Fruit fly (Drosophila melanogaster) whole organism, embryonic: Measurements from ENCODE around the gene H.
A peak's percentile ranks its signal among the peaks of the same experiment; 100 is the strongest.

Experiments
- Atf3 ChIP-seq: fragments of 200-800 bp; sonication (Bioruptor generic); optimal IDR thresholded peaks from 3 replicates; lab custom pipeline; 2016; ENCODE audit warnings: missing biosample characterization, missing genetic modification characterization
- Bgb ChIP-seq: fragments of 200-800 bp; sonication (Bioruptor generic); IDR thresholded peaks from 2 replicates; pipeline ENCODE4 v1.3.6; 2022; ENCODE audit warnings: missing biosample characterization, missing genetic modification characterization; ENCODE audit not compliant: partially characterized antibody
- CG11504 ChIP-seq: fragments of 200-800 bp; sonication (Bioruptor generic); optimal IDR thresholded peaks from 3 replicates; lab custom pipeline; 2019; ENCODE audit warnings: missing biosample characterization, mild to moderate bottlenecking, missing genetic modification characterization, moderate library complexity
- CG17802 ChIP-seq: fragments of 200-800 bp; sonication (Bioruptor generic); optimal IDR thresholded peaks from 2 replicates; lab custom pipeline; 2018; ENCODE audit warnings: missing biosample characterization, mild to moderate bottlenecking, missing genetic modification characterization, moderate library complexity
- CG18011 ChIP-seq: fragments of 200-800 bp; sonication (Bioruptor generic); optimal IDR thresholded peaks from 2 replicates; lab custom pipeline; 2017; ENCODE audit warnings: missing biosample characterization, missing genetic modification characterization, mild to moderate bottlenecking, moderate library complexity, missing genotype
- CG1832 ChIP-seq: fragments of 200-800 bp; sonication (Bioruptor generic); optimal IDR thresholded peaks from 2 replicates; lab custom pipeline; 2017; ENCODE audit warnings: missing biosample characterization, mild to moderate bottlenecking, missing genetic modification characterization, inconsistent platforms
- CG2199 ChIP-seq: fragments of 200-800 bp; sonication (Bioruptor generic); IDR thresholded peaks from 3 replicates; pipeline ENCODE4 v1.3.6; 2022; ENCODE audit warnings: missing biosample characterization, missing genetic modification characterization
- CG2202 ChIP-seq: fragments of 200-800 bp; sonication (Bioruptor generic); optimal IDR thresholded peaks from 2 replicates; lab custom pipeline; 2018; ENCODE audit warnings: missing biosample characterization, mild to moderate bottlenecking, missing genetic modification characterization
- CG31365 ChIP-seq: fragments of 200-800 bp; sonication (Bioruptor generic); optimal IDR thresholded peaks from 2 replicates; lab custom pipeline; 2018; ENCODE audit warnings: missing biosample characterization, mild to moderate bottlenecking, missing genetic modification characterization
- CG34224 ChIP-seq: fragments of 200-800 bp; sonication (Bioruptor generic); IDR thresholded peaks from 3 replicates; pipeline ENCODE4 v1.3.6; 2022; ENCODE audit warnings: missing biosample characterization, missing genetic modification characterization; ENCODE audit not compliant: partially characterized antibody
- CG34422 ChIP-seq: fragments of 200-800 bp; sonication (Bioruptor generic); IDR thresholded peaks from 3 replicates; pipeline ENCODE4 v1.3.6; 2022; ENCODE audit warnings: missing biosample characterization, missing genetic modification characterization
- CG4730 ChIP-seq: fragments of 200-800 bp; sonication (Bioruptor generic); IDR thresholded peaks from 2 replicates; pipeline ENCODE4 v1.3.6; 2022; ENCODE audit warnings: missing biosample characterization, missing genetic modification characterization
- CG5953 ChIP-seq: fragments of 200-800 bp; sonication (Bioruptor generic); IDR thresholded peaks from 2 replicates; pipeline ENCODE4 v1.3.6; 2022; ENCODE audit warnings: missing biosample characterization, missing genetic modification characterization
- CG7839 ChIP-seq: fragments of 200-800 bp; sonication (Bioruptor generic); optimal IDR thresholded peaks from 3 replicates; lab custom pipeline; 2018; ENCODE audit warnings: missing biosample characterization, mild to moderate bottlenecking, missing genetic modification characterization, moderate library complexity
- CG7987 ChIP-seq: fragments of 200-800 bp; sonication (Bioruptor generic); optimal IDR thresholded peaks from 2 replicates; lab custom pipeline; 2018; ENCODE audit warnings: missing biosample characterization, mild to moderate bottlenecking, missing genetic modification characterization, moderate library complexity
- CG8765 ChIP-seq: fragments of 200-800 bp; sonication (Bioruptor generic); IDR thresholded peaks from 2 replicates; pipeline ENCODE4 v1.3.6; 2022; ENCODE audit warnings: missing biosample characterization, missing genetic modification characterization
- CG8944 ChIP-seq: fragments of 200-800 bp; sonication (Bioruptor generic); optimal IDR thresholded peaks from 3 replicates; lab custom pipeline; 2016; ENCODE audit warnings: missing biosample characterization, missing genetic modification characterization
- CG9437 ChIP-seq: fragments of 200-800 bp; sonication (Bioruptor generic); optimal IDR thresholded peaks from 2 replicates; lab custom pipeline; 2018; ENCODE audit warnings: missing biosample characterization, mild to moderate bottlenecking, missing genetic modification characterization
- Drgx ChIP-seq: fragments of 200-800 bp; sonication (Bioruptor generic); IDR thresholded peaks from 2 replicates; pipeline ENCODE4 v1.3.6; 2022; ENCODE audit warnings: missing biosample characterization, missing genetic modification characterization
- Hsf ChIP-seq: fragments of 200-800 bp; sonication (Bioruptor generic); optimal IDR thresholded peaks from 3 replicates; lab custom pipeline; 2016; ENCODE audit warnings: missing biosample characterization, missing genetic modification characterization
- Lpt ChIP-seq: fragments of >200 bp; optimal IDR thresholded peaks from 2 replicates; lab custom pipeline; 2018; ENCODE audit warnings: missing biosample characterization, missing genetic modification characterization
- MESR4 ChIP-seq: fragments of 200-800 bp; sonication (Bioruptor generic); optimal IDR thresholded peaks from 2 replicates; lab custom pipeline; 2018; ENCODE audit warnings: missing biosample characterization, mild to moderate bottlenecking, missing genetic modification characterization, moderate library complexity
- MTF-1 ChIP-seq: fragments of 200-800 bp; sonication (Bioruptor generic); optimal IDR thresholded peaks from 2 replicates; lab custom pipeline; 2018; ENCODE audit warnings: missing biosample characterization, mild to moderate bottlenecking, missing genetic modification characterization, borderline replicate concordance
- Nf-YA ChIP-seq: fragments of 200-800 bp; sonication (Bioruptor generic); IDR thresholded peaks from 2 replicates; pipeline ENCODE4 v1.3.6; 2022; ENCODE audit warnings: missing biosample characterization, missing genetic modification characterization
- Nf-YC ChIP-seq: fragments of 200-800 bp; optimal IDR thresholded peaks from 3 replicates; lab custom pipeline; 2019; ENCODE audit warnings: missing biosample characterization, mild to moderate bottlenecking, missing genetic modification characterization, moderate library complexity
- Opbp ChIP-seq: fragments of 200-800 bp; sonication (Bioruptor generic); IDR thresholded peaks from 3 replicates; pipeline ENCODE4 v1.3.6; 2022; ENCODE audit warnings: missing biosample characterization, missing genetic modification characterization; ENCODE audit not compliant: partially characterized antibody
- Optix ChIP-seq: fragments of 200-800 bp; sonication (Bioruptor generic); IDR thresholded peaks from 3 replicates; pipeline ENCODE4 v1.3.6; 2022; ENCODE audit warnings: missing biosample characterization, missing genetic modification characterization
- Six4 ChIP-seq: fragments of 200-800 bp; sonication (Bioruptor generic); optimal IDR thresholded peaks from 2 replicates; lab custom pipeline; 2016; ENCODE audit warnings: missing biosample characterization, missing genetic modification characterization
- TFAM ChIP-seq: fragments of 200-800 bp; sonication (Bioruptor generic); optimal IDR thresholded peaks from 2 replicates; lab custom pipeline; 2017; ENCODE audit warnings: missing biosample characterization, missing genetic modification characterization, inconsistent platforms
- Taf1 ChIP-seq: fragments of 200-800 bp; sonication (Bioruptor generic); IDR thresholded peaks from 2 replicates; pipeline ENCODE4 v1.3.6; 2022; ENCODE audit warnings: missing biosample characterization, missing genetic modification characterization
- bcd ChIP-seq: fragments of 200-800 bp; sonication (Bioruptor generic); optimal IDR thresholded peaks from 2 replicates; lab custom pipeline; 2017; ENCODE audit warnings: missing biosample characterization, mild to moderate bottlenecking, missing genetic modification characterization
- bsh ChIP-seq, 2 experiments: fragments of 200-800 bp; sonication (Bioruptor generic); optimal IDR thresholded peaks; 2 replicates each; lab custom pipeline; 2017 to 2018; ENCODE audit warnings: mild to moderate bottlenecking in 2 of 2, missing biosample characterization in 2 of 2, missing genetic modification characterization in 2 of 2, moderate library complexity in 1 of 2
- cg ChIP-seq: fragments of 200-800 bp; sonication (Bioruptor generic); optimal IDR thresholded peaks from 3 replicates; lab custom pipeline; 2019; ENCODE audit warnings: missing biosample characterization, mild to moderate bottlenecking, missing genetic modification characterization, moderate library complexity
- chif ChIP-seq, 2 experiments: fragments of 200-800 bp; sonication (Bioruptor generic); optimal IDR thresholded peaks; 3 replicates each; lab custom pipeline; 2016; ENCODE audit warnings: missing biosample characterization in 2 of 2, missing genetic modification characterization in 2 of 2
- dm ChIP-seq: fragments of 200-800 bp; sonication (Bioruptor generic); optimal IDR thresholded peaks from 3 replicates; lab custom pipeline; 2016; ENCODE audit warnings: missing biosample characterization, missing genetic modification characterization
- fd3F ChIP-seq: fragments of 200-800 bp; sonication (Bioruptor generic); optimal IDR thresholded peaks from 2 replicates; lab custom pipeline; 2018; ENCODE audit warnings: missing biosample characterization, mild to moderate bottlenecking, missing genetic modification characterization, moderate library complexity
- fd96Cb ChIP-seq: fragments of 200-800 bp; sonication (Bioruptor generic); optimal IDR thresholded peaks from 2 replicates; lab custom pipeline; 2018; ENCODE audit warnings: missing biosample characterization, mild to moderate bottlenecking, missing genetic modification characterization, moderate library complexity
- jigr1 ChIP-seq: fragments of 200-800 bp; sonication (Bioruptor generic); IDR thresholded peaks from 3 replicates; pipeline ENCODE4 v1.3.6; 2022; ENCODE audit warnings: missing biosample characterization, missing genetic modification characterization
- mam ChIP-seq: fragments of 200-800 bp; sonication (Bioruptor generic); optimal IDR thresholded peaks from 3 replicates; lab custom pipeline; 2016; ENCODE audit warnings: missing biosample characterization, missing genetic modification characterization
- mld ChIP-seq: fragments of 200-800 bp; sonication (Bioruptor generic); IDR thresholded peaks from 3 replicates; pipeline ENCODE4 v1.3.6; 2022; ENCODE audit warnings: missing biosample characterization, missing genetic modification characterization; ENCODE audit not compliant: partially characterized antibody
- repo ChIP-seq: fragments of 200-800 bp; sonication (Bioruptor generic); optimal IDR thresholded peaks from 2 replicates; lab custom pipeline; 2016; ENCODE audit warnings: missing biosample characterization, missing genetic modification characterization
- rib ChIP-seq: fragments of 200-800 bp; sonication (Bioruptor generic); IDR thresholded peaks from 2 replicates; pipeline ENCODE4 v1.3.6; 2022; ENCODE audit warnings: missing biosample characterization, missing genetic modification characterization
- run ChIP-seq: fragments of 200-800 bp; sonication (Bioruptor generic); optimal IDR thresholded peaks from 3 replicates; lab custom pipeline; 2018; ENCODE audit warnings: missing biosample characterization, mild to moderate bottlenecking, missing genetic modification characterization
- sna ChIP-seq: fragments of 200-800 bp; sonication (Bioruptor generic); IDR thresholded peaks from 2 replicates; pipeline ENCODE4 v1.3.6; 2022; ENCODE audit warnings: missing biosample characterization, missing genetic modification characterization; ENCODE audit not compliant: partially characterized antibody
- so ChIP-seq: fragments of 200-800 bp; sonication (Bioruptor generic); IDR thresholded peaks from 3 replicates; pipeline ENCODE4 v1.3.6; 2022; ENCODE audit warnings: missing biosample characterization, missing genetic modification characterization
- sqz ChIP-seq: fragments of 200-800 bp; sonication (Bioruptor generic); optimal IDR thresholded peaks from 3 replicates; lab custom pipeline; 2018; ENCODE audit warnings: missing biosample characterization, mild to moderate bottlenecking, missing genetic modification characterization
- trem ChIP-seq: fragments of 200-800 bp; optimal IDR thresholded peaks from 3 replicates; lab custom pipeline; 2019; ENCODE audit warnings: missing biosample characterization, mild to moderate bottlenecking, missing genetic modification characterization, moderate library complexity
- twi ChIP-seq: fragments of 200-800 bp; optimal IDR thresholded peaks from 2 replicates; lab custom pipeline; 2019; ENCODE audit warnings: missing biosample characterization, mild to moderate bottlenecking, missing genetic modification characterization, moderate library complexity

The H gene

dm6 chr3R:20592517-20593462 is 28.9 kb upstream of the H start, which contains the start of the genes Pus1 and bon (continued):
- TF ChIP-seq Optix (GFP tag; lab: Robert Waterston, UW) (no peak), fd3F (GFP tag; lab: Kevin White, UChicago) (no peak), jigr1 (no peak), CG8944 (GFP tag; lab: Kevin White, UChicago) (no peak), CG11504 (peak; percentile 29), Hsf (GFP tag; lab: Kevin White, UChicago) (peak; percentile 43), bcd (no peak), Nf-YA (GFP tag; lab: Robert Waterston, UW) (0 out of 2 replicates have a peak, but pooled peaks have one; percentile 8), cg (GFP tag; lab: Kevin White, UChicago) (peak; percentile 86), Atf3 (GFP tag; lab: Kevin White, UChicago) (peak; percentile 17), sna (GFP tag; lab: Robert Waterston, UW) (no peak), twi (tag; lab: Kevin White, UChicago) (no peak), CG9437 (GFP tag; lab: Kevin White, UChicago) (peak; percentile 100), CG2202 (tag; lab: Kevin White, UChicago) (no peak), Six4 (GFP tag; lab: Kevin White, UChicago) (peak; percentile 1), mld (GFP tag; lab: Robert Waterston, UW) (no peak), CG31365 (tag; lab: Kevin White, UChicago) (no peak), CG8765 (no peak), chif (GFP tag; optimal IDR thresholded peaks at IDR 0.05; lab: Kevin White, UChicago) (no peak), dm (GFP tag; lab: Kevin White, UChicago) (peak; percentile 53), Bgb (peak; percentile 57), MTF-1 (GFP tag; lab: Kevin White, UChicago) (no peak), mam (GFP tag; lab: Kevin White, UChicago) (peak; percentile 41), trem (tag; lab: Kevin White, UChicago) (peak; percentile 51), Opbp (GFP tag; lab: Robert Waterston, UW) (0 out of 3 replicates have a peak, but pooled peaks have one; percentile 30), CG4730 (GFP tag; lab: Robert Waterston, UW) (no peak), CG7839 (tag; lab: Kevin White, UChicago) (peak; percentile 1), Drgx (GFP tag; lab: Robert Waterston, UW) (no peak), run (tag; lab: Kevin White, UChicago) (no peak), so (GFP tag; lab: Robert Waterston, UW) (no peak), MESR4 (GFP tag; lab: Kevin White, UChicago) (peak; percentile 84), sqz (GFP tag; lab: Kevin White, UChicago) (peak; percentile 76), CG18011 (GFP tag; lab: Kevin White, UChicago) (no peak), CG1832 (GFP tag; lab: Kevin White, UChicago) (peak; percentile 53), fd96Cb (no peak), CG34422 (GFP tag; lab: Robert Waterston, UW) (peak; percentile 72; the same call in 2 of the 3 replicates), CG5953 (GFP tag; lab: Robert Waterston, UW) (0 out of 2 replicates have a peak, but pooled peaks have one; percentile 26), CG2199 (GFP tag; lab: Robert Waterston, UW) (0 out of 3 replicates have a peak, but pooled peaks have one; percentile 16), CG34224 (GFP tag; lab: Robert Waterston, UW) (peak; percentile 20; the same call in 1 of the 3 replicates), bsh (GFP tag; optimal IDR thresholded peaks at IDR 0.05; lab: Kevin White, UChicago) (peak; percentile 2 to 7), rib (GFP tag; lab: Robert Waterston, UW) (peak; percentile 48; the same call in 1 of the 2 replicates), TFAM (GFP tag; lab: Kevin White, UChicago) (no peak), Taf1 (no peak), CG17802 (tag; lab: Kevin White, UChicago) (no peak), CG7987 (GFP tag; lab: Kevin White, UChicago) (peak; percentile 32), Lpt (GFP tag; lab: Kevin White, UChicago) (no peak), Nf-YC (tag; lab: Kevin White, UChicago) (peak; percentile 42), repo (GFP tag; lab: Kevin White, UChicago) (no peak)
